Worm (Caenorhabditis elegans) whole organism, L4/young adult: ENCODE measurements around the gene fbxa-116.

Experiments used
- W03F9.2 ChIP-seq: fragments of 150-350 bp; optimal IDR thresholded peaks from 2 replicates; lab custom pipeline; 2014; ENCODE audit warnings: missing biosample characterization, missing genetic modification characterization
- dao-5 ChIP-seq: sonication (generic microtip); optimal IDR thresholded peaks from 2 replicates; lab custom pipeline; 2016; ENCODE audit warnings: missing genotype, missing genetic modification characterization, moderate library complexity, missing compliant biosample characterization
- him-1 ChIP-seq: sonication (generic microtip); optimal IDR thresholded peaks from 2 replicates; lab custom pipeline; 2016; ENCODE audit warnings: missing genotype, missing genetic modification reagents, missing genetic modification characterization, missing compliant biosample characterization

fbxa-116 gene

ce11 chrV:20198954-20199353 lies 10.3 kb upstream of the fbxa-116 start, which contains the start of gene fog-2:
Gene fog-2 (plus strand): TSS chrV:20199254.
- TF ChIP-seq W03F9.2 (tag; lab: Kevin White, UChicago): no peak
- no peak for TF ChIP-seq him-1
- TF ChIP-seq dao-5 (tag; lab: Kevin White, UChicago): no peak

DNA sequence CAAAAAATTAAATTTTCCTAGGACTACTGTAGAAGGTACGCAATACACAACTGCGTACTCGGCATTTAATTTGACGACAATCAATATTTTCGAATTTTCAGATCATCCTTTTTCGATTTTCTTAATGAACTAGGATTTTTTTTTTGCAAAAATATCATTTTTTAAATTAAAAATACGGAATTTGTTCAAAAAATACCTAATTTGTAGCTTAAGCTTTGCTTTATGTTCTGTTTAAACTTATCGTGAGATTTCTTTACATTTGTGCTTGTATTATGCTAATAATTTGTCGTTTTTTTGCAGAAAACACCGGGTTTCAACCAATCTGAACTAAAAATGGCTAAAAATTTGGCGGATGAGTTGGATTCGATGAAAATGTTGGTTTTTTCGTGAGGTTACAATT lies 8.0 kb upstream of the fbxa-116 start, which contains the start of gene ftr-1:
ftr-1 (plus strand) TSS at position 301 of the 400 bp plus-strand sequence.
- TF ChIP-seq him-1 (no peak), dao-5 (tag; lab: Kevin White, UChicago) (no peak), W03F9.2 (tag; lab: Kevin White, UChicago) (no peak)

ce11 chrV:20195451-20196036 lies 6.9 kb upstream of the fbxa-116 start, which contains the start of the genes srh-217 and Y113G7B.28:
Gene srh-217 (minus strand): TSS chrV:20195551.
Gene Y113G7B.28 (plus strand): TSS chrV:20195986.
- TF ChIP-seq W03F9.2 (tag; lab: Kevin White, UChicago) (no peak), him-1 (no peak), dao-5 (tag; lab: Kevin White, UChicago) (no peak)

DNA sequence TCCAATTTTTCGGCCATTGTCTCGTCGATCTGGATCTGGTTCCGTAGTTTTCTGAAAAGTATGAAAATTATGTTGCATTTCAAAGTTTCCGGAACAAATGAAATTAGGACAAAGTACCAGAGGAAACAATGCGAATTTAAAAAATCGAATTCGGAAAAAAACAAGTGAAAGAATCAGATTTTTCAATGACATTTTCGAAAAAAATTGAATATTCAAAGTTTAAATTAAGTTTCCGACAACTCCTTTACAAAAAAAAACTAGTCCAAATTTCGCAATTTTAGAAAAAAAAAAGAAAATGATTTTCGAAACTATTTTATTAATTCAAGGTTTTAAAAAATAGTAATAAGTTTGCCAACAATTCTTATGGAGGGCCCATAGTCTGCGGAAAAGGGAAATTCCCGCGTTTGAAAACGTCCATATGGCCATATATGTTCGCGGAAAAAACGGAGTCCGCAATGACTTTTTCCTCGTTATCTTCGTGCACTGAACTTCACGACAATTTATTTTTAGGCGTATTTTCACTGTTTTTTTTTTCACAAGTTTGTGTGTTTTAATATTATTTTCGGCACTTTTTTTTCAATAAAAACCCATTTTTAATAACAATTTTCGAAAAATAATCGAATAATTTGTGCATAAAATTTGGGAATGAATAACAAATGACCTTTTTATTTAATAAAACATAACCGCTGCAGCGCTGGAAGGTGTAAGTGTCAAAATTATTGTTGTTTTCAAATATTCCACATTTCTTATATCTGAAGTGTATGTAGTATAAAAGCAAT lies 3.6 kb upstream of the fbxa-116 start, which contains the start of the genes fbxa-115 and Y113G7B.27:
fbxa-115 (minus strand) TSS at position 51 of the 779 bp plus-strand sequence.
Y113G7B.27 (plus strand) TSS at position 729 of the 779 bp plus-strand sequence.
- TF ChIP-seq him-1: no peak

DNA sequence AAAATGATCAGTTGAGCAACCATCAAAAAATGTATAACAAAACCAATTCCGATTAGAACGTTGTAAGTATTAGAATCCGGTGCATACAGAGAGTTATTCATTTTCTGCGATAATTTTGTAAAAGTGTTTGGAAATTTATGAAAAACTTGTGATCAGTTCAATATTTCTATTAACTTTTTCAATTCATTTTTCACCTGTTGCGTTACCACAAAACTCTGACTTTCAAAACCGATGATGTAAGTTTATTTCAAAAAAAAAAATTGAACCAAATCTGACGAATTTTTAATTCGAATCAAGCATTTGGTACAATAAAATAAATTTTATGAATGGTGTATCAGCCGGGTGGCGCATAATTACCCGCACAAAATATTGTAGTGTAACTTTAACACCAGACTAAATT lies 2.1 kb downstream of the fbxa-116 start, which contains the start of gene srz-16:
srz-16 (minus strand) TSS at position 101 of the 400 bp plus-strand sequence.
- TF ChIP-seq dao-5 (tag; lab: Kevin White, UChicago) (no peak), him-1 (no peak), W03F9.2 (tag; lab: Kevin White, UChicago) (no peak)

DNA sequence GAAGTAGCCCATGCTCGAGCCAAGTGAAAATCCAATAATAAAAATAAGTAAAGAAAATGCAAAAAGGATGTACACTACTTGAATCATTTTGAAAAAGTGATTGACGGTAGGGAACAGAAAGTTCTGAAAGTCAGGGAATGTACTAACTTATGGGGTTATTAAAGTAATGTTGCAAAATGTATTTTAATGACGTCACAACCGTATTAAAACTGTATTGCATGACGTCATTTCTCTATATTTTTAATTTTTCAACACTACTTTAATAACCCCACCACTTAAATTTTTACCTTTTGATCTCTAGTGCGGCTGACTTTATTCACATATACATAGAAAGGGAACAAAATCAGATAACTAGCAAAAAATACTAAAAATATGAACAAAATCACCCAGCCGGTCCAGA lies 6.4 kb downstream of the fbxa-116 start:
- TF ChIP-seq W03F9.2 (tag; lab: Kevin White, UChicago): no peak
- TF ChIP-seq dao-5 (tag; lab: Kevin White, UChicago): no peak
- TF ChIP-seq him-1: no peak

- TF ChIP-seq him-1 (no peak), dao-5 (tag; lab: Kevin White, UChicago) (no peak), W03F9.2 (tag; lab: Kevin White, UChicago) (no peak)
Measured at ce11 chrV:20171941-20172340, 16.7 kb downstream of the fbxa-116 start, which contains the start of gene srw-39. Gene srw-39 (minus strand): TSS chrV:20172041.

DNA sequence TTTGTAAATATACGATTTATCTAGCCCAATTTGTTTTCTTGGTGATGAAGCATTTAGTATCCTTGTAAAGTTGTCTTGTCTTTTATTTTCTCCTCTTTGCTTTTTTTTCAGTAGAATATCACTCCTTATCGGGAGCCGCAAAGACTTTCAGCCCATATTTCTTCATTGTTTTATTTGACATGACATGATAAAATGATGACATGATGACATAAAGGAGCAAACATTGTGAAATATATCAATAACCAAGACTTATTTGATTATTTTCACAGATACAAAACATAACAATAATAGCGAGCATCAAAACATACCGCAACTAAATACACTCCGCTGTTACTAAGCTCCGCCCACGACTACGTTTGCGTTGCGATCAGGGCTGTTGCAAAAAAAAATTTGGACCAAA lies 22.9 kb downstream of the fbxa-116 start:
- no peak for TF ChIP-seq him-1
- no peak for TF ChIP-seq dao-5 (tag; lab: Kevin White, UChicago)
- TF ChIP-seq W03F9.2 (tag; lab: Kevin White, UChicago): no peak

ce11 chrV:20164059-20164892 lies 24.4 kb downstream of the fbxa-116 start, which contains the start of gene F19B2.5:
Gene F19B2.5 (minus strand): TSS chrV:20164165.
- no peak for TF ChIP-seq dao-5 (tag; lab: Kevin White, UChicago)
- no peak for TF ChIP-seq him-1
- TF ChIP-seq W03F9.2 (tag; lab: Kevin White, UChicago): no peak

DNA sequence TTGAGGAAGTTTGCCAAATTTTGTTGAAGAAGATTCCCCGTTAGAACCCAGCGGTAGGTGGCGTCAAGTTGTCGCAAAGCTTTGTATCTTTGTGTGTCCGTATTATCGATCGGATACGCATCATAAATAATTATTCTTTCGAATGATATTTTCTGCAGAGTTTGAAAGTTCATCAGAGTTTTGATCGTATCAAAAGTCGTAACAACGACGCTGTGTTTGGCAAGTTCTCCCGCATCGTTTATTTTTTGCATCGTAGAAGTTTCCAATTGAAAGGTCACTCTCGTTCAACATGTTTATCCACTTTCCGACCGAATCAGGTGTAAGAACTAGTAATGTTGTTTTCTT lies 25.6 kb downstream of the fbxa-116 start:
- no peak for TF ChIP-seq dao-5 (tag; lab: Kevin White, UChicago)
- TF ChIP-seq him-1: no peak
- TF ChIP-seq W03F9.2 (tag; lab: Kevin White, UChicago): no peak

- no peak for TF ChIP-seq W03F9.2 (tag; lab: Kevin White, UChicago)
Measured at ce11 chrV:20162290-20163104, 26.2 kb downstream of the fbxa-116 start.

DNA sequence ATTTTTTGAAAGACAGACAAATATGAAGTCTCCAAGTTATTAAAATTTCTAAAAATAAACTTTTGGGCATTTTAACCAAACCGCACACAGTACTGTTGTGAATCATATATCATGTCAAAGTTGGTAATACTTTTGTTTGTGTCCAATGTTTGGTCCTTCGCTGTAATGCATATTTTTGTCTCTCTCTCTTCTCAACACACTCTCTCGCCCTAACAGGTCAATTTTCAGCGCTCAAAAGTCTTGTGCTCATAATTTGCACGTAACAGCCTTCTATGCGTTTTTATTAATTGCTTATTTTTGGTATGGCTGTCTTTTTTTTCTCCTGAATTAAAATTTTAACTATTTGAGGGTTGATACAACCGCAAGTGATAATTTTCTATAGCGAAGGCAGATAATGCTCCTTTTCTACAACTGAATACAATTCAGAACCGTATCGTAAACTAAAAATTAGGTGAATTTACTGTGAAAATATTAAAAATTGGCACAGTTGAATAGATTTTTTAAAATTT lies 26.9 kb downstream of the fbxa-116 start:
- no peak for TF ChIP-seq him-1
- no peak for TF ChIP-seq dao-5 (tag; lab: Kevin White, UChicago)
- no peak for TF ChIP-seq W03F9.2 (tag; lab: Kevin White, UChicago)
